Worm (Caenorhabditis elegans): Measurements from ENCODE around the gene tsg-101.

tsg-101 gene

DNA sequence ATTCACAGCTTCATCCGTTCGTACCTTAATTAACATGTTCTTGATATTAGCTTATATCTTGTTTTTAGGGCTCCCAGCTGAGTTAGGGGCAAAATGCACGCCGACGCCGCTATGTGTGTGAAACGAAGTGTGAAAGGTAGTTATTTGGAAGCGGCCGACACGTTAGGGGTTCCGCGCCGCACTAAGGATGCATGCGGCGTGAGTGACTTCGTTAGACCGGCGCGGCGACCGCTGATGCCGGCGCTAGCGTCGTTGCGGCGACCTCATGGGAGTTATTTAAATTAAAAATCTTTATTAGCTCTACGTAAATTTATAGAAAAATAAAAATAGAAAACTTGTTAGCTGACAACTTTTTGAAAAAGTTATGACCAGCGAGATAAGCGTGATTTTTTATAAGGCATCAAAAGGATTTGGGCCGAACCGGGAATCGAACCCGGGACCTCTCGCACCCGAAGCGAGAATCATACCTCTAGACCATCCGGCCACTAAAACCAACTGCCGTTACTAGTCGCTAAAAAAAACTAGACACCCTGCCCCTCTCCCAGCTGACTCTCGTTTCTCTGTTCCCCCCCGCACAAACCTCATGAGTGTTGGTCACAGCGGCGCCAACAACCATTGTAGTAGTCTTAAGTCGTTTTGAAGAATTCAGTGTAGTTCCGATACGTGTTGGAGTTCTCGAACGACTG, 37.6 kb upstream of the tsg-101 start (continued):
- TF ChIP-seq rpc-1 (optimal IDR thresholded peaks at IDR 0.05) (peak; percentile 86), rpc-1 (tag; optimal IDR thresholded peaks at IDR 0.05) (peak; percentile 86), ztf-3 (GFP tag; optimal IDR thresholded peaks at IDR 0.05) (no peak), F10E7.11 (tag; optimal IDR thresholded peaks at IDR 0.05) (no peak), nhr-80 (tag; optimal IDR thresholded peaks at IDR 0.05) (no peak), lin-40 (tag; optimal IDR thresholded peaks at IDR 0.05) (no peak), F33H1.4 (GFP tag; IDR thresholded peaks at IDR 0.05) (no peak), hlh-26 (GFP tag; conservative IDR thresholded peaks at IDR 0.05) (no peak), chd-7 (tag; optimal IDR thresholded peaks at IDR 0.05) (peak; percentile 59), bed-2 (GFP tag; IDR thresholded peaks at IDR 0.05) (no peak), ccch-3 (GFP tag; optimal IDR thresholded peaks at IDR 0.05) (no peak), zim-3 (tag; optimal IDR thresholded peaks at IDR 0.05) (peak; percentile 82), F57A8.1 (GFP tag; optimal IDR thresholded peaks at IDR 0.05) (no peak), hmg-20 (GFP tag; IDR thresholded peaks at IDR 0.05) (0 out of 2 replicates have a peak, but pooled peaks have one; percentile 41), Y95B8A.8 (GFP tag; IDR thresholded peaks at IDR 0.05) (no peak), nhr-90 (tag; optimal IDR thresholded peaks at IDR 0.05) (peak; percentile 84), die-1 (tag; optimal IDR thresholded peaks at IDR 0.05) (peak; percentile 85), Y56A3A.18 (GFP tag; IDR thresholded peaks at IDR 0.05) (peak; percentile 69; the same call in 1 of the 2 replicates), ceh-79 (tag; optimal IDR thresholded peaks at IDR 0.05) (peak; percentile 0), mes-4 (tag; optimal IDR thresholded peaks at IDR 0.05) (peak; percentile 31), F23B12.7 (tag; optimal IDR thresholded peaks at IDR 0.05; ENCODE audit: insufficient read depth) (no peak), mcd-1 (GFP tag; IDR thresholded peaks at IDR 0.05) (peak; percentile 74), cebp-2 (GFP tag; IDR thresholded peaks at IDR 0.05) (no peak), aptf-3 (GFP tag; IDR thresholded peaks at IDR 0.05) (0 out of 2 replicates have a peak, but pooled peaks have one; percentile 40), mel-28 (tag; optimal IDR thresholded peaks at IDR 0.05; ENCODE audit: borderline replicate concordance) (no peak), repo-1 (tag; optimal IDR thresholded peaks at IDR 0.05) (no peak), attf-3 (GFP tag; conservative IDR thresholded peaks at IDR 0.05) (no peak), madf-3 (GFP tag; IDR thresholded peaks at IDR 0.05) (no peak), tbp1 (GFP tag; optimal IDR thresholded peaks at IDR 0.05) (peak; percentile 96), pha-4 (tag; optimal IDR thresholded peaks at IDR 0.05) (no peak), somi-1 (GFP tag; optimal IDR thresholded peaks at IDR 0.05) (no peak), dpl-1 (GFP tag; optimal IDR thresholded peaks at IDR 0.05) (no peak), ama-1 (optimal IDR thresholded peaks at IDR 0.05) (no peak), ama-1 (GFP tag; optimal IDR thresholded peaks at IDR 0.05) (peak; percentile 54 to 78), ekl-4 (GFP tag; IDR thresholded peaks at IDR 0.05) (no peak), aptf-2 (GFP tag; conservative IDR thresholded peaks at IDR 0.05) (no peak), C06A6.2 (GFP tag; conservative IDR thresholded peaks at IDR 0.05) (no peak), T26A5.8 (tag; optimal IDR thresholded peaks at IDR 0.05) (peak; percentile 37), hmg-1.2 (GFP tag; IDR thresholded peaks at IDR 0.05) (peak; percentile 73), tlf-1 (GFP tag; optimal IDR thresholded peaks at IDR 0.05) (no peak), K12H6.12 (tag; optimal IDR thresholded peaks at IDR 0.05) (peak; percentile 18), dpff-1 (tag; optimal IDR thresholded peaks at IDR 0.05) (no peak), ztf-18 (tag; optimal IDR thresholded peaks at IDR 0.05) (peak; percentile 51), Y67H2A.10 (GFP tag; conservative IDR thresholded peaks at IDR 0.05) (0 out of 2 replicates have a peak, but pooled peaks have one; percentile 16), attf-6 (GFP tag; IDR thresholded peaks at IDR 0.05) (no peak), ceh-40 (GFP tag; IDR thresholded peaks at IDR 0.05) (no peak), nhr-120 (GFP tag; IDR thresholded peaks at IDR 0.05) (no peak), snpc-1.3 (tag; optimal IDR thresholded peaks at IDR 0.05; ENCODE audit: insufficient read depth) (peak; percentile 7), sea-2 (GFP tag; IDR thresholded peaks at IDR 0.05) (no peak), hsf-1 (GFP tag; IDR thresholded peaks at IDR 0.05) (no peak)
